Fruit fly (Drosophila melanogaster) whole organism, embryonic: Measurements from ENCODE around the gene nbs.
A peak's percentile ranks its signal among the peaks of the same experiment; 100 is the strongest.

Experiments used
- Abd-B ChIP-seq: fragments of 200-800 bp; sonication (Bioruptor generic); optimal IDR thresholded peaks from 2 replicates; lab custom pipeline; 2018; ENCODE audit warnings: missing biosample characterization, mild to moderate bottlenecking, missing genetic modification characterization, moderate library complexity
- Aef1 ChIP-seq: fragments of 200-800 bp; sonication (Bioruptor generic); IDR thresholded peaks from 3 replicates; pipeline ENCODE4 v1.3.6; 2022; ENCODE audit warnings: missing biosample characterization, missing genetic modification characterization
- Awh ChIP-seq: fragments of 200-800 bp; sonication (Bioruptor generic); IDR thresholded peaks from 2 replicates; pipeline ENCODE4, ENCODE4 v1.3.6; 2022; ENCODE audit warnings: missing biosample characterization, missing genetic modification characterization
- CG12744 ChIP-seq: fragments of 200-800 bp; sonication (Bioruptor generic); optimal IDR thresholded peaks from 2 replicates; lab custom pipeline; 2016; ENCODE audit warnings: missing biosample characterization, missing genetic modification characterization
- CG14710 ChIP-seq: fragments of 200-800 bp; sonication (Bioruptor generic); optimal IDR thresholded peaks from 3 replicates; lab custom pipeline; 2019; ENCODE audit warnings: missing biosample characterization, mild to moderate bottlenecking, missing genetic modification characterization, moderate library complexity
- CG15514 ChIP-seq: fragments of 200-800 bp; sonication (Bioruptor generic); optimal IDR thresholded peaks from 3 replicates; lab custom pipeline; 2017; ENCODE audit warnings: missing biosample characterization, missing genetic modification characterization, mild to moderate bottlenecking, moderate library complexity, missing genetic modification reagents
- CG18764 ChIP-seq: fragments of 200-800 bp; sonication (Bioruptor generic); optimal IDR thresholded peaks from 3 replicates; lab custom pipeline; 2016; ENCODE audit warnings: missing biosample characterization, missing genetic modification characterization
- CG32532 ChIP-seq: fragments of 200-800 bp; sonication (Bioruptor generic); IDR thresholded peaks from 2 replicates; pipeline ENCODE4 v1.3.6; 2022; ENCODE audit warnings: missing biosample characterization, missing genetic modification characterization
- CG34422 ChIP-seq: fragments of 200-800 bp; sonication (Bioruptor generic); IDR thresholded peaks from 3 replicates; pipeline ENCODE4 v1.3.6; 2022; ENCODE audit warnings: missing biosample characterization, missing genetic modification characterization
- CG3838 ChIP-seq: fragments of 200-800 bp; sonication (Bioruptor generic); optimal IDR thresholded peaks from 3 replicates; lab custom pipeline; 2016; ENCODE audit warnings: missing biosample characterization, missing genetic modification characterization
- CG4360 ChIP-seq: fragments of 200-800 bp; sonication (Bioruptor generic); IDR thresholded peaks from 2 replicates; pipeline ENCODE4 v1.3.6; 2022; ENCODE audit warnings: missing biosample characterization, missing genetic modification characterization
- CG4617 ChIP-seq: fragments of 200-800 bp; sonication (Bioruptor generic); optimal IDR thresholded peaks from 3 replicates; lab custom pipeline; 2016; ENCODE audit warnings: missing biosample characterization, missing genetic modification characterization, borderline replicate concordance
- CG5180 ChIP-seq: fragments of 200-800 bp; sonication (Bioruptor generic); optimal IDR thresholded peaks from 3 replicates; lab custom pipeline; 2017; ENCODE audit warnings: missing biosample characterization, missing genetic modification characterization, mild to moderate bottlenecking, moderate library complexity, missing genetic modification reagents
- CG6175 ChIP-seq: fragments of 200-800 bp; sonication (Bioruptor generic); IDR thresholded peaks from 3 replicates; pipeline ENCODE4 v1.3.6; 2022; ENCODE audit warnings: missing biosample characterization, missing genetic modification characterization
- CG6654 ChIP-seq: fragments of 200-800 bp; sonication (Bioruptor generic); optimal IDR thresholded peaks from 2 replicates; lab custom pipeline; 2017; ENCODE audit warnings: missing biosample characterization, mild to moderate bottlenecking, missing genetic modification characterization
- CG6765 ChIP-seq: fragments of 200-800 bp; sonication (Bioruptor generic); optimal IDR thresholded peaks from 3 replicates; lab custom pipeline; 2017; ENCODE audit warnings: missing biosample characterization, mild to moderate bottlenecking, missing genetic modification characterization
- CG7357 ChIP-seq: fragments of 200-800 bp; sonication (Bioruptor generic); IDR thresholded peaks from 3 replicates; pipeline ENCODE4 v1.3.6; 2022; ENCODE audit warnings: missing biosample characterization, missing genetic modification characterization
- CG7839 ChIP-seq: fragments of 200-800 bp; sonication (Bioruptor generic); optimal IDR thresholded peaks from 3 replicates; lab custom pipeline; 2018; ENCODE audit warnings: missing biosample characterization, mild to moderate bottlenecking, missing genetic modification characterization, moderate library complexity
- CG7987 ChIP-seq: fragments of 200-800 bp; sonication (Bioruptor generic); optimal IDR thresholded peaks from 2 replicates; lab custom pipeline; 2018; ENCODE audit warnings: missing biosample characterization, mild to moderate bottlenecking, missing genetic modification characterization, moderate library complexity
- CG9437 ChIP-seq: fragments of 200-800 bp; sonication (Bioruptor generic); optimal IDR thresholded peaks from 2 replicates; lab custom pipeline; 2018; ENCODE audit warnings: missing biosample characterization, mild to moderate bottlenecking, missing genetic modification characterization
- CG9876 ChIP-seq: fragments of 200-800 bp; sonication (Bioruptor generic); optimal IDR thresholded peaks from 2 replicates; lab custom pipeline; 2016; ENCODE audit warnings: missing biosample characterization, missing genetic modification characterization
- Camta ChIP-seq: fragments of 200-800 bp; sonication (Bioruptor generic); optimal IDR thresholded peaks from 2 replicates; lab custom pipeline; 2016; ENCODE audit warnings: missing biosample characterization, missing genetic modification characterization
- CoRest ChIP-seq: fragments of 200-800 bp; sonication (Bioruptor generic); optimal IDR thresholded peaks from 3 replicates; lab custom pipeline; 2018; ENCODE audit warnings: missing biosample characterization, mild to moderate bottlenecking, missing genetic modification characterization, moderate library complexity
- D19A ChIP-seq: fragments of 200-800 bp; optimal IDR thresholded peaks from 3 replicates; lab custom pipeline; 2019; ENCODE audit warnings: missing biosample characterization, mild to moderate bottlenecking, missing genetic modification characterization, moderate library complexity
- Ets97D ChIP-seq: fragments of 200-800 bp; sonication (Bioruptor generic); optimal IDR thresholded peaks from 3 replicates; lab custom pipeline; 2016; ENCODE audit warnings: missing biosample characterization, missing genetic modification characterization
- HmgD ChIP-seq: fragments of 200-800 bp; sonication (Bioruptor generic); optimal IDR thresholded peaks from 3 replicates; lab custom pipeline; 2016; ENCODE audit warnings: missing biosample characterization, missing genetic modification characterization
- Hr78 ChIP-seq, 2 experiments: fragments of 200-800 bp in 1 of 2; fragments of >200 bp in 1 of 2; sonication (Bioruptor generic) in 1 of 2; optimal IDR thresholded peaks; 2 replicates each; lab custom pipeline; 2017 to 2019; ENCODE audit warnings: missing biosample characterization in 2 of 2, missing genetic modification characterization in 2 of 2, mild to moderate bottlenecking in 1 of 2, moderate library complexity in 1 of 2
- Mad ChIP-seq: fragments of 200-800 bp; sonication (Bioruptor generic); optimal IDR thresholded peaks from 2 replicates; lab custom pipeline; 2016; ENCODE audit warnings: missing biosample characterization, missing genetic modification characterization
- Max ChIP-seq: fragments of 200-800 bp; sonication (Bioruptor generic); optimal IDR thresholded peaks from 2 replicates; lab custom pipeline; 2016; ENCODE audit warnings: missing biosample characterization, mild to moderate bottlenecking, missing genetic modification characterization
- Mes4 ChIP-seq: fragments of 200-800 bp; sonication (Bioruptor generic); optimal IDR thresholded peaks from 2 replicates; lab custom pipeline; 2016; ENCODE audit warnings: missing biosample characterization, missing genetic modification characterization
- Optix ChIP-seq: fragments of 200-800 bp; sonication (Bioruptor generic); IDR thresholded peaks from 3 replicates; pipeline ENCODE4 v1.3.6; 2022; ENCODE audit warnings: missing biosample characterization, missing genetic modification characterization
- Tbp ChIP-seq: fragments of >200 bp; optimal IDR thresholded peaks from 2 replicates; lab custom pipeline; 2018; ENCODE audit warnings: missing biosample characterization, missing genetic modification characterization
- ac ChIP-seq: fragments of 200-800 bp; sonication (Bioruptor generic); optimal IDR thresholded peaks from 3 replicates; lab custom pipeline; 2017; ENCODE audit warnings: missing biosample characterization, mild to moderate bottlenecking, missing genetic modification characterization
- ara ChIP-seq: fragments of 200-800 bp; sonication (Bioruptor generic); IDR thresholded peaks from 2 replicates; pipeline ENCODE4 v1.3.6; 2022; ENCODE audit warnings: missing biosample characterization, missing genetic modification characterization
- bcd ChIP-seq: fragments of 200-800 bp; sonication (Bioruptor generic); optimal IDR thresholded peaks from 2 replicates; lab custom pipeline; 2017; ENCODE audit warnings: missing biosample characterization, mild to moderate bottlenecking, missing genetic modification characterization
- btn ChIP-seq: fragments of 200-800 bp; sonication (Bioruptor generic); optimal IDR thresholded peaks from 2 replicates; lab custom pipeline; 2016; ENCODE audit warnings: missing biosample characterization, missing genetic modification characterization
- cg ChIP-seq: fragments of 200-800 bp; sonication (Bioruptor generic); optimal IDR thresholded peaks from 3 replicates; lab custom pipeline; 2019; ENCODE audit warnings: missing biosample characterization, mild to moderate bottlenecking, missing genetic modification characterization, moderate library complexity
- danr ChIP-seq: fragments of 200-800 bp; sonication (Bioruptor generic); IDR thresholded peaks from 2 replicates; pipeline ENCODE4 v1.3.6; 2022; ENCODE audit warnings: missing biosample characterization, missing genetic modification characterization
- exex ChIP-seq: fragments of 200-800 bp; sonication (Bioruptor generic); optimal IDR thresholded peaks from 4 replicates; lab custom pipeline; 2018; ENCODE audit warnings: missing biosample characterization, mild to moderate bottlenecking, missing genetic modification characterization, moderate library complexity
- hkb ChIP-seq, 2 experiments: fragments of 200-800 bp in 1 of 2; fragments of >200 bp in 1 of 2; sonication (Bioruptor generic) in 1 of 2; IDR thresholded peaks in 1 of 2; optimal IDR thresholded peaks in 1 of 2; 2 replicates each; pipeline versions ENCODE4 v1.3.6 to Lab custom; 2017 to 2022; ENCODE audit warnings: missing biosample characterization in 1 of 2, missing genetic modification characterization in 1 of 2
- kay ChIP-seq: fragments of 200-800 bp; sonication (Bioruptor generic); optimal IDR thresholded peaks from 2 replicates; lab custom pipeline; 2016; ENCODE audit warnings: missing biosample characterization, missing genetic modification characterization
- mirr ChIP-seq: fragments of 200-800 bp; sonication (Bioruptor generic); optimal IDR thresholded peaks from 3 replicates; lab custom pipeline; 2018; ENCODE audit warnings: missing biosample characterization, mild to moderate bottlenecking, missing genetic modification characterization
- pb ChIP-seq: fragments of 200-800 bp; sonication (Bioruptor generic); optimal IDR thresholded peaks from 3 replicates; lab custom pipeline; 2016; ENCODE audit warnings: missing biosample characterization, missing genetic modification characterization
- row ChIP-seq: fragments of 200-800 bp; sonication (Bioruptor generic); IDR thresholded peaks from 3 replicates; pipeline ENCODE4 v1.3.6; 2022; ENCODE audit warnings: missing biosample characterization, missing genetic modification characterization
- scrt ChIP-seq: fragments of 200-800 bp; sonication (Bioruptor generic); optimal IDR thresholded peaks from 2 replicates; lab custom pipeline; 2018; ENCODE audit warnings: missing biosample characterization, mild to moderate bottlenecking, missing genetic modification characterization, moderate library complexity
- shn ChIP-seq: fragments of 200-800 bp; sonication (Bioruptor generic); optimal IDR thresholded peaks from 3 replicates; lab custom pipeline; 2016; ENCODE audit warnings: missing biosample characterization, missing genetic modification characterization
- sr ChIP-seq: fragments of 200-800 bp; sonication (Bioruptor generic); IDR thresholded peaks from 3 replicates; pipeline ENCODE4 v1.3.6; 2022; ENCODE audit warnings: missing biosample characterization, missing genetic modification characterization
- toy ChIP-seq: fragments of 200-800 bp; sonication (Bioruptor generic); IDR thresholded peaks from 2 replicates; pipeline ENCODE4 v1.3.6; 2022; ENCODE audit warnings: missing biosample characterization, missing genetic modification characterization
- z ChIP-seq: fragments of 200-800 bp; sonication (Bioruptor generic); IDR thresholded peaks from 3 replicates; pipeline ENCODE4 v1.3.6; 2022; ENCODE audit warnings: missing biosample characterization, missing genetic modification characterization
- zen2 ChIP-seq: fragments of 200-800 bp; sonication (Bioruptor generic); IDR thresholded peaks from 3 replicates; pipeline ENCODE4 v1.3.6; 2022; ENCODE audit warnings: missing biosample characterization, missing genetic modification characterization; ENCODE audit not compliant: partially characterized antibody

Gene nbs

DNA sequence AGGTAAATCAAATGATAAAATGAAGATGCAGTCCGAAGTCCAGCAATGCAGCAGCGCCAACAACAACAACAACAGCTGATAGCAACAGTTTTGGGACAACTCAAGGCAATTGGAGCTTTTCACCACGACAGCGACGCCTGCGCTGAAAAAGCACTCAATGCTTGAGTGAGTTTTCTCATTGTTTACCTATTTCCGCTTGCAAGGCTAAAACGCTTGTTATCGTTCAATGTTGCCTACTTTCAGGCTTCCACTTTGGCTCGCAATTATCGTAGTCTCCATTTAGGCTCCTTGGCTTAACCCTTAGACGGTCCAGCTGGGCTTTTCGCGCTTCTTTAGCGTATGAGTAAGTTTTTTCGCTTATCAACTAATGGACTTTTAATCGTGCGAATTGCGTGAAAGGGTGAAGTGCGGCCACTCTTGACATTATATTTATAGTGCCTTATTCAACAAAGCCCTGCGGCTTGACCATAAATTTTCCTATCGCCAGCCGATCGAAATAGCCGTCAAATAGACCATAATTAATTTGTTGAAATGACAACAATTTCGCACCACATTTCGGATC lies 39.1 kb upstream of the nbs start (continued):
- TF ChIP-seq cg (GFP tag; lab: Kevin White, UChicago) (no peak), CG34422 (GFP tag; lab: Robert Waterston, UW) (no peak), z (GFP tag; lab: Robert Waterston, UW) (peak; percentile 97), Camta (GFP tag; lab: Kevin White, UChicago) (peak; percentile 3), ac (GFP tag; lab: Kevin White, UChicago) (no peak), Aef1 (GFP tag; lab: Robert Waterston, UW) (no peak), CG15514 (peak; percentile 3), Mes4 (peak; percentile 26), exex (tag; lab: Kevin White, UChicago) (peak; percentile 100), CG4360 (GFP tag; lab: Robert Waterston, UW) (peak; percentile 46; the same call in 1 of the 2 replicates), Tbp (GFP tag; lab: Kevin White, UChicago) (no peak), Hr78 (GFP tag; optimal IDR thresholded peaks at IDR 0.05; lab: Kevin White, UChicago) (no peak), CG9437 (GFP tag; lab: Kevin White, UChicago) (no peak), pb (GFP tag; lab: Kevin White, UChicago) (peak; percentile 52), ara (GFP tag; lab: Robert Waterston, UW) (0 out of 2 replicates have a peak, but pooled peaks have one; percentile 5), Ets97D (peak; percentile 89), btn (GFP tag; lab: Kevin White, UChicago) (peak; percentile 12), CG5180 (no peak), Mad (GFP tag; lab: Kevin White, UChicago) (no peak), Abd-B (no peak), sr (GFP tag; lab: Robert Waterston, UW) (no peak), zen2 (GFP tag; lab: Robert Waterston, UW) (no peak), Awh (GFP tag; lab: Robert Waterston, UW) (peak; percentile 39; the same call in 1 of the 2 replicates), CG6175 (GFP tag; lab: Robert Waterston, UW) (no peak), CG14710 (tag; lab: Kevin White, UChicago) (no peak), mirr (GFP tag; lab: Kevin White, UChicago) (no peak), CG18764 (GFP tag; lab: Kevin White, UChicago) (no peak), HmgD (GFP tag; lab: Kevin White, UChicago) (no peak), CG32532 (GFP tag; lab: Robert Waterston, UW) (0 out of 2 replicates have a peak, but pooled peaks have one; percentile 21), CG4617 (GFP tag; lab: Kevin White, UChicago) (no peak), bcd (GFP tag; lab: Kevin White, UChicago) (peak; percentile 22), toy (no peak), CG12744 (GFP tag; lab: Kevin White, UChicago) (no peak), CG9876 (GFP tag; lab: Kevin White, UChicago) (no peak), danr (GFP tag; lab: Robert Waterston, UW) (no peak), kay (GFP tag; lab: Kevin White, UChicago) (peak; percentile 4), hkb (optimal IDR thresholded peaks at IDR 0.05; lab: Kevin White, UChicago) (no peak), hkb (GFP tag; IDR thresholded peaks at IDR 0.05; lab: Robert Waterston, UW) (peak; percentile 24; the same call in 1 of the 2 replicates), CG7839 (no peak), CG7987 (GFP tag; lab: Kevin White, UChicago) (peak; percentile 46), shn (GFP tag; lab: Kevin White, UChicago) (no peak), Optix (GFP tag; lab: Robert Waterston, UW) (no peak), D19A (no peak), Max (GFP tag; lab: Kevin White, UChicago) (no peak), CG7357 (GFP tag; lab: Robert Waterston, UW) (no peak), CG3838 (GFP tag; lab: Kevin White, UChicago) (no peak), CG6654 (GFP tag; lab: Kevin White, UChicago) (no peak), row (GFP tag; lab: Robert Waterston, UW) (peak; percentile 43; the same call in 2 of the 3 replicates), CG6765 (GFP tag; lab: Kevin White, UChicago) (no peak), CoRest (tag; lab: Kevin White, UChicago) (no peak), scrt (GFP tag; lab: Kevin White, UChicago) (peak; percentile 82)
